Worm (Caenorhabditis elegans) whole organism, L4/young adult: ENCODE measurements around the gene T21C12.8.

Experiments
- W03F9.2 ChIP-seq: fragments of 150-350 bp; optimal IDR thresholded peaks from 2 replicates; lab custom pipeline; 2014; ENCODE audit warnings: missing biosample characterization, missing genetic modification characterization
- dao-5 ChIP-seq: sonication (generic microtip); optimal IDR thresholded peaks from 2 replicates; lab custom pipeline; 2016; ENCODE audit warnings: missing genotype, missing genetic modification characterization, moderate library complexity, missing compliant biosample characterization
- him-1 ChIP-seq: sonication (generic microtip); optimal IDR thresholded peaks from 2 replicates; lab custom pipeline; 2016; ENCODE audit warnings: missing genotype, missing genetic modification reagents, missing genetic modification characterization, missing compliant biosample characterization

ce11 chrIII:10518884-10519283, 33.9 kb downstream of the T21C12.8 start:
- TF ChIP-seq W03F9.2 (tag; lab: Kevin White, UChicago) = no peak
- no peak for TF ChIP-seq him-1 (tag; lab: Kevin White, UChicago)
- TF ChIP-seq dao-5 (tag; lab: Kevin White, UChicago) = no peak
